Worm (Caenorhabditis elegans) whole organism, L3 larva: ENCODE data around the gene col-139.

Experiments used
- egl-27 ChIP-seq: sonication (generic microtip); optimal IDR thresholded peaks from 4 replicates; lab custom pipeline; 2017; ENCODE audit warnings: missing biosample characterization, missing genetic modification reagents, missing genetic modification characterization
- nfya-1 ChIP-seq: sonication (generic microtip); optimal IDR thresholded peaks from 2 replicates; lab custom pipeline; 2017; ENCODE audit warnings: missing genetic modification characterization, mild to moderate bottlenecking, missing compliant biosample characterization, antibody characterized with exemption, moderate library complexity; ENCODE audit not compliant: insufficient read depth

- TF ChIP-seq egl-27 (tag; lab: Kevin White, UChicago) (no peak), nfya-1 (no peak)
These were observed 6.4 kb downstream of the col-139 start for ce11 chrV:4647279-4647819.
